Worm (Caenorhabditis elegans): ENCODE data around the gene E01B7.2.

ce11 chrV:17945460-17945859, 23.9 kb downstream of the E01B7.2 start:
- TF ChIP-seq lin-15B (tag; optimal IDR thresholded peaks at IDR 0.05) = no peak
- TF ChIP-seq ceh-8 (GFP tag; optimal IDR thresholded peaks at IDR 0.05) = no peak
- TF ChIP-seq pqm-1 (tag; optimal IDR thresholded peaks at IDR 0.05) = no peak
- no peak for TF ChIP-seq elt-3 (tag; optimal IDR thresholded peaks at IDR 0.05)
- TF ChIP-seq mdl-1 (tag; optimal IDR thresholded peaks at IDR 0.05) = no peak
- no peak for TF ChIP-seq egl-27 (tag; optimal IDR thresholded peaks at IDR 0.05)
- no peak for TF ChIP-seq aly-2 (tag; optimal IDR thresholded peaks at IDR 0.05)
- no peak for TF ChIP-seq ztf-11 (tag; optimal IDR thresholded peaks at IDR 0.05)
- no peak for TF ChIP-seq fkh-10 (GFP tag; optimal IDR thresholded peaks at IDR 0.05)
